Worm (Caenorhabditis elegans) whole organism, L3 larva: ENCODE measurements around the gene ent-4.

Experiments
- ceh-9 ChIP-seq: sonication (generic microtip); optimal IDR thresholded peaks from 2 replicates; lab custom pipeline; 2018; ENCODE audit warnings: missing biosample characterization, missing genetic modification characterization
- nfya-1 ChIP-seq: sonication (generic microtip); optimal IDR thresholded peaks from 2 replicates; lab custom pipeline; 2017; ENCODE audit warnings: missing genetic modification characterization, mild to moderate bottlenecking, missing compliant biosample characterization, antibody characterized with exemption, moderate library complexity; ENCODE audit not compliant: insufficient read depth
- nhr-28 ChIP-seq: fragments of 150-350 bp; optimal IDR thresholded peaks from 2 replicates; lab custom pipeline; 2014; ENCODE audit warnings: missing biosample characterization, missing genetic modification characterization
- snpc-4 ChIP-seq: fragments of 150-350 bp; optimal IDR thresholded peaks from 2 replicates; lab custom pipeline; 2014; ENCODE audit warnings: missing biosample characterization, missing genetic modification characterization
- ztf-4 ChIP-seq: fragments of 150-350 bp; optimal IDR thresholded peaks from 2 replicates; lab custom pipeline; 2014; ENCODE audit warnings: missing biosample characterization, missing genetic modification characterization

DNA sequence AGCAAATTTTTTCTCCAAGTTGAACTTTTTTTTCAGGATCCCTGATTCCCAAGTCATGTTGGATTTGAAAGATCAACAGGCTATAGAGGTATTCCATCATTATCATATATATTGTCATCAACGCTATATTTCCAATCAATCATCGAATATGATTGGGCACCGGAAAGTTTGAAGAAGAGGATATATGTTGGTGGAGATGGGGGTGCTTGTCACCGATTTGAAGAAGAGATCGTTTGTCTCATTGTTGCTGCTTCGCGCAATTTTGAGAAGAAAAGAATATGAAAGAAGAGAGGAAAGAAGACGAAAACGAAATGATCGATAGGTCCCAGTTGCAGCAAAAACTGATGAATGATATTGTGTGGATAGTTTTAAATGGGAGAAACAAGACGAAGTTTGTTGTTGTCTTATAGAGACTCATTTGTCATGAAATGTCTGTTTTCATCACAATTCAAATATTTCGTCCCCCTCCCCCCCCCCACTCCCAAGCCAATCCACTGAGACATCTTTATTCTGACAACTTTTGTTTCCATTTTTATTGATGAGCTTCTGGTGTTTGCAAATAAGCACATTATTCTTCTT lies 37.3 kb upstream of the ent-4 start, which contains the start of gene T23G4.2:
- no peak for TF ChIP-seq ceh-9 (tag; lab: Kevin White, UChicago)
- no peak for TF ChIP-seq nhr-28 (tag; lab: Kevin White, UChicago)
- TF ChIP-seq nfya-1 (tag; lab: Kevin White, UChicago): no peak
- no peak for TF ChIP-seq ztf-4 (tag; lab: Kevin White, UChicago)
- TF ChIP-seq snpc-4 (tag; lab: Kevin White, UChicago): no peak
